Fruit fly (Drosophila melanogaster) whole organism, larva: ENCODE data around the gene RpL3.

Source experiments
- noc ChIP-seq: fragments of 200-800 bp; sonication (Bioruptor generic); optimal IDR thresholded peaks from 3 replicates; lab custom pipeline; 2019; ENCODE audit warnings: missing biosample characterization, mild to moderate bottlenecking, missing genetic modification characterization, moderate library complexity

Gene RpL3

DNA sequence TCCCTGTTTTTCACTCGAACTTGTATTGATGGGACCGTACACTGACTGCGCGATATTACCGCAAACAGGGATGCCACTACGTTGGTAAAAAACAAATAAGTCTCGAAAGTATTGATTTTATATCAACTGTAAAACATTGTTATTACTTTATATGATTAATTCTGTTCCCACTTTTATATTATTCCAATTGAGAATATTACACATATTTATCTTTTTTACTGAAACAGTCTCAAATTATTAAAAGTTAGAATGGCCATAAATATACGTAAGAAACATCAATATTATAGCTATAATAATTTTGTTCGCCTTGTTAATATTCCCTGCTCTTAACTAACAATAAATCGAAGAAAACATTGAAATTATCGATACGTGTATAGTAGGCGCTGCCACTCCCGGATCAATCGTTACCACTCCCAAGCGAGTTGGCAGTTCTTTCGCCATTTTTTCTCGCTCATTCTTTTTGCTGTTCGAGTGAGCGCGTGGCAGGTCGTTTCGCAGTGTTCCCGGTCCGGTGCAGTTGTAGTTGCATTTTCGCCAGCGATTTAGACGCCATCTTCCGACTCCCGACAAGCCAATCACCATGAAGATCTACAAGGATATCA lies 11.8 kb upstream of the RpL3 start, which contains the start of the genes SdhC and Tctp:
Gene SdhC, minus strand, starts transcription at position 49 of the 602 bp plus-strand sequence.
Gene Tctp, plus strand, starts transcription at position 447 of the 602 bp plus-strand sequence.
- TF ChIP-seq noc (tag; lab: Kevin White, UChicago) = peak; percentile 63

dm6 chr3R:11211291-11212061 lies 10.2 kb upstream of the RpL3 start:
- TF ChIP-seq noc (tag; lab: Kevin White, UChicago) = peak; percentile 68

DNA sequence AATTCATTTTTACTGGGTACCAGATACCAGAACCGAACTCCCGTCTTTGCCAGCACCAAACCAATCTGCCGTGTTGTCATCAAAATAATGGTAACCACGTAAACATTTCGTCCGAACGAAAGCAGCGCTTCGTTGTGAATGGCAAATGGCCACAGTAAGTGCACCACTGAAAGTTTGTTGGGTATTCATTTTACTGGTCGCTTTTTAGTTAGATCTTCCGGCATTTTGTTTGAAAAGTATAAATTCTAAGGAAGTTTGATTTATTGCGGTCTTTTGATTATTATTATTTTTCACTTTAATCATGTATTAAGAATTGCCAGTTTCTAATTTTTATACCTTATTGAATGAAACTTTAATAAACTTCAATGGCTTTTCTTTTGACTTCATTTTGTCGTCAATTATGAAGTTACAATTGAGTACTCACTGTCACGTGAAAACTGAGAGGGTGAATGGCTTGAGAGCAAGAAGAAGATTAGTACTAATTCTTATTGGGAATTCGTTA lies 7.2 kb upstream of the RpL3 start, which contains the start of gene ZnT86D:
Gene ZnT86D, minus strand, starts transcription at position 91 of the 502 bp plus-strand sequence.
- peak; percentile 85 for TF ChIP-seq noc (tag; lab: Kevin White, UChicago)

dm6 chr3R:11216156-11216630 lies 5.5 kb upstream of the RpL3 start, which contains the start of the genes RpS25 and CG4820:
RpS25 (minus strand) TSS chr3R:11216287.
CG4820 (plus strand) TSS chr3R:11216535.
- peak; percentile 69 for TF ChIP-seq noc (tag; lab: Kevin White, UChicago)

DNA sequence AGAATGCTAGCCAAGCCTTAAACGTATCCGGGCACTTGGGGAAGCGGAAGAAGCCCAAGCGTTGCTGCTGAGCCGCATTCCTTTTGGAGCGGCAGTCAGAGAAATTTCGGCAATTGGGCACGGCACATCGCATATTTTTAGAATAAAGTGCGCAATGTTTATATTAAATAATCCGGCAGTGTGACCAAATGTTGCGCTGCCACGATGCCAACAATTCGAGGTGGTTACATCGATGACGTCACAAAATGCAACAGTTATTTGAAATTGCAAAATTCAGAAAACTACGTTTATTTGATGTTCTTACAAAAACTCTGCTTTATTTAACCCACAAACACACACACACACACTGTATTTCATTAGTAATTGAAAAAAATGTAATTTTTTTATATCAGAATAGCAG lies 1.8 kb upstream of the RpL3 start, which contains the start of gene CG6689:
Gene CG6689, minus strand, starts transcription at position 182 of the 400 bp plus-strand sequence.
- TF ChIP-seq noc (tag; lab: Kevin White, UChicago) = no peak

dm6 chr3R:11222587-11222986 lies 893 bp downstream of the RpL3 start:
- no peak for TF ChIP-seq noc (tag; lab: Kevin White, UChicago)

dm6 chr3R:11224478-11224877 lies 2.8 kb downstream of the RpL3 start:
- no peak for TF ChIP-seq noc (tag; lab: Kevin White, UChicago)

dm6 chr3R:11225220-11225619 lies 3.5 kb downstream of the RpL3 start, which contains the start of gene scpr-C:
scpr-C (plus strand) TSS chr3R:11225520.
- TF ChIP-seq noc (tag; lab: Kevin White, UChicago) = no peak

- TF ChIP-seq noc (tag; lab: Kevin White, UChicago) = peak; percentile 95
Observed at dm6 chr3R:11226496-11226895, 4.8 kb downstream of the RpL3 start, which contains the start of gene CG17726. CG17726 (plus strand) TSS chr3R:11226762.

DNA sequence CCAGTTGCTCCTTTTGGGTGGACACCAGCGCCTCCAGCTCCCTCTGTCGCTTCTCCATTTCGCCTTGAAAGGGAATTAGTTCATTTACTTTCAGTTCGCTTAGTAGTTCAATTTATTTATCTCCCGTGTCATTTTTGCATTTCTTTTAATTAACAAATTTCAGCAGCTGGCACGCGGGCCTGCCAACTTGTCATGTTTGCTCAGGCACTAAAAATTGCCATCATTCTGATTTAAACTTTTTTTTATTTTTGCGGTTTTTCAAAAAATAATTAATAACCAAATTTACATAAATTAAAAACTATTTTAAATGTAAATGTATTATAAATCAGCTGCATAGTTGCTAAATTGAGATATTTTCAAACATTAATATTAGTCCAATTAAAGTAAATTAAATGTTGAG lies 8.7 kb downstream of the RpL3 start, which contains the start of gene GCC88:
Gene GCC88, minus strand, starts transcription at position 209 of the 400 bp plus-strand sequence.
- TF ChIP-seq noc (tag; lab: Kevin White, UChicago) = no peak

- TF ChIP-seq noc (tag; lab: Kevin White, UChicago) = no peak
Observed at dm6 chr3R:11231037-11231436, 9.3 kb downstream of the RpL3 start.

- no peak for TF ChIP-seq noc (tag; lab: Kevin White, UChicago)
Observed at dm6 chr3R:11231705-11232261, 10.1 kb downstream of the RpL3 start, which contains the start of the genes CG17187 and Dph3. CG17187 (minus strand) TSS chr3R:11231879. Dph3 (plus strand) TSS chr3R:11231912.

DNA sequence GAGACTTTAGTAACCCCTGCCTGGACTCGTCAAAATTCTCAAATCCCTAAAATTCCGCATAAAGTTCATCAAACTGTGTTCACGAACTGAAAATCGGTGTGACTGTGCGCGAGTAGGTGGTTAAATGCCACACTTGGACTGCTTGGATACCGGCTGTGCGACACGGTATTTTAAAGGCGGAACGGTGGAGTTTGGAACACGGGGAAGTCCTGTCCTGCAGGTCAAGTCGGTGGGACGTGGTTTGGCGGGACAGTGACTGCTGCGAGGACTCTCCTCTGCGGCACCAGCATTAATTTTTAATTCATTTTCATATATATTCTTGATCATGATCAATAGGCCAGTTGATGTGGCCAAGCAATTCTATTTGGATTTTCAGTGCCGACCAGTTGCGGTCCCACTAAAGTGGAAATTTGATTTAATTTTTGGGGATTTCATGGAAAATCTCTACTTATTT lies 13.3 kb downstream of the RpL3 start, which contains the start of the genes Arfip and CG17721:
Gene Arfip, minus strand, starts transcription at position 96 of the 454 bp plus-strand sequence.
Gene CG17721, plus strand, starts transcription at position 223 of the 454 bp plus-strand sequence.
- no peak for TF ChIP-seq noc (tag; lab: Kevin White, UChicago)

DNA sequence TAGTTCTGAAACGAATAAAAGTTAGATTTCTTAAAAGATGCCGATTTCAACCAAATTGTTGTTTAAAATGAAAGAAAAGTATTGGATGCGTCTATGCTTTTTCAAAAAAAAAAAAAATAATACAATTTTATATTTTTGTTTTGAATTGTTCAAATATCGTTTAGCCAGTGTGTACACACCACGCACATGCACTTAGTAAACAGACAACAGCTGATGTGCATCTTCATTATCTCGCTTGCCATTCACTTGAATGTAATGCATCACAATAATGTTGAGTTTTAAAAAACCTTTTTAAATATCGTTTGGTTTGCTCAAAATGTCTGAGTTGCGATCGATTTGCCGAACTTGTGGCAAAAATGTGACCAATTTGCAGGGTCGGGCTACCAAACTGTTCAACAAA lies 14.3 kb downstream of the RpL3 start, which contains the start of gene CG31441:
Gene CG31441, plus strand, starts transcription at position 246 of the 400 bp plus-strand sequence.
- no peak for TF ChIP-seq noc (tag; lab: Kevin White, UChicago)

DNA sequence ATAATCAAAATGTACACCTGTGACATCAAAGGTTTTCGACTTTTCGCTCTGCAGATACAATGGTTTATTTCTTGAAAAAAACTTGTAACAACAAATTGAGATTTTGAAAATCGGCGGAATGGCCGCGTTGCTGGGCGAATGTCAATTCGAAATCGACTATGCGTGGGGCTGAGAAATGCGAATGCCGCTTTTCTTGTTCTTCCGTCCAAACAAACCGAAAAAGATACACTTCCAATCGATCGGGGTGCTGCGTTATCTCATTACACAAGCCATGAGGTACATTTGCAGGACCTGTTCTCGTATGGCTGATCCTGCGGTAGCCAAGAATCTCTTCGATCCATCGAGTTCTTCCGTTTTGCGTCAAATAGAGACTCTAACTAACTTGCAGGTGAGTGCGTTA lies 15.9 kb downstream of the RpL3 start, which contains the start of gene CG31388:
Gene CG31388, plus strand, starts transcription at position 218 of the 400 bp plus-strand sequence.
- no peak for TF ChIP-seq noc (tag; lab: Kevin White, UChicago)
